Fruit fly (Drosophila melanogaster): ENCODE results near the gene Cortactin.

DNA sequence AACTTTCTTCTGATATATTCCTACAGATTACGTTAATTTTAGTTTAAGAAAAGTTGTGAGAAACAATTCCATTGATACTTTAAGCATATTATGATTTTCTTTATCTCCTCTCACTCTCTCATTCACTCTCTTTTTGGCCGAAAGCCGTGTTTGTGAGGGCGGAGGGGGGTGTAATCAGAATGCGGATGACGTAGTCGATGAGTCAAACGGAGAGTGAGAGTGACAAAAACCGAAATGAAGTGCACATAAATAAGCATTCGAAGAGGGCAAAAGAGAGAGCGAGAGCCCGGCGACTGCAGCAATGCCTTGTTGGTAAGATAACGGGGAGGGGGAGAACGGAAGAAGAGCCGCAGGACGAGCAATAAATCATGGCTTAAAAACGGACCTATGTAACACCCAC is 30.0 kb upstream of the Cortactin start:
- TF ChIP-seq CG9705 (GFP tag; optimal IDR thresholded peaks at IDR 0.05) = no peak
- TF ChIP-seq OdsH (GFP tag; optimal IDR thresholded peaks at IDR 0.05) = no peak
- TF ChIP-seq Hr78 (GFP tag; optimal IDR thresholded peaks at IDR 0.05) = no peak
- TF ChIP-seq CG32264 (GFP tag; optimal IDR thresholded peaks at IDR 0.05) = no peak
- peak; percentile 9 for TF ChIP-seq Jra (GFP tag; optimal IDR thresholded peaks at IDR 0.05)
- TF ChIP-seq brk (GFP tag; optimal IDR thresholded peaks at IDR 0.05) = no peak
- TF ChIP-seq psq (GFP tag; optimal IDR thresholded peaks at IDR 0.05) = no peak
- TF ChIP-seq Abd-B (GFP tag; optimal IDR thresholded peaks at IDR 0.05) = no peak
